Worm (Caenorhabditis elegans) whole organism, midembryonic: ENCODE measurements around the gene gldi-2.

Experiments used
- T22C8.4 ChIP-seq: fragments of 200-800 bp; sonication (Bioruptor generic); IDR thresholded peaks from 2 replicates; pipeline ENCODE4 v1.3.6; 2022; ENCODE audit warnings: missing genetic modification characterization, missing compliant biosample characterization
- cog-1 ChIP-seq: sonication (generic microtip); optimal IDR thresholded peaks from 2 replicates; lab custom pipeline; 2016; ENCODE audit warnings: missing genetic modification characterization, missing compliant biosample characterization
- flt-1 ChIP-seq: fragments of 200-800 bp; sonication (Bioruptor generic); IDR thresholded peaks from 2 replicates; pipeline ENCODE4 v1.3.6; 2022; ENCODE audit warnings: missing genetic modification characterization, missing compliant biosample characterization
- klf-2 ChIP-seq: fragments of 200-800 bp; sonication (Bioruptor generic); conservative IDR thresholded peaks from 2 replicates; pipeline ENCODE4 v1.3.6; 2022; ENCODE audit warnings: missing genetic modification reagents, missing genetic modification characterization, missing compliant biosample characterization
- med-1 ChIP-seq: sonication (generic microtip); optimal IDR thresholded peaks from 2 replicates; lab custom pipeline; 2017; ENCODE audit warnings: missing genetic modification characterization, mild to moderate bottlenecking, missing compliant biosample characterization, antibody characterized with exemption, missing genetic modification reagents; ENCODE audit not compliant: insufficient read depth
- ref-1 ChIP-seq: fragments of 200-800 bp; sonication (Bioruptor generic); conservative IDR thresholded peaks from 2 replicates; pipeline ENCODE4 v1.3.6; 2022; ENCODE audit warnings: missing genetic modification reagents, missing genetic modification characterization, missing compliant biosample characterization
- tab-1 ChIP-seq: fragments of 200-800 bp; sonication (Bioruptor generic); IDR thresholded peaks from 2 replicates; pipeline ENCODE4 v1.3.6; 2022; ENCODE audit warnings: missing genetic modification characterization, missing compliant biosample characterization
- ztf-23 ChIP-seq: fragments of 200-800 bp; sonication (Bioruptor generic); IDR thresholded peaks from 2 replicates; pipeline ENCODE4 v1.3.6; 2022; ENCODE audit warnings: missing genetic modification reagents, missing genetic modification characterization, missing compliant biosample characterization
- ztf-29 ChIP-seq: fragments of 200-800 bp; sonication (Bioruptor generic); IDR thresholded peaks from 2 replicates; pipeline ENCODE4 v1.3.6; 2022; ENCODE audit warnings: missing genetic modification reagents, missing genetic modification characterization, missing compliant biosample characterization

The gldi-2 gene

DNA sequence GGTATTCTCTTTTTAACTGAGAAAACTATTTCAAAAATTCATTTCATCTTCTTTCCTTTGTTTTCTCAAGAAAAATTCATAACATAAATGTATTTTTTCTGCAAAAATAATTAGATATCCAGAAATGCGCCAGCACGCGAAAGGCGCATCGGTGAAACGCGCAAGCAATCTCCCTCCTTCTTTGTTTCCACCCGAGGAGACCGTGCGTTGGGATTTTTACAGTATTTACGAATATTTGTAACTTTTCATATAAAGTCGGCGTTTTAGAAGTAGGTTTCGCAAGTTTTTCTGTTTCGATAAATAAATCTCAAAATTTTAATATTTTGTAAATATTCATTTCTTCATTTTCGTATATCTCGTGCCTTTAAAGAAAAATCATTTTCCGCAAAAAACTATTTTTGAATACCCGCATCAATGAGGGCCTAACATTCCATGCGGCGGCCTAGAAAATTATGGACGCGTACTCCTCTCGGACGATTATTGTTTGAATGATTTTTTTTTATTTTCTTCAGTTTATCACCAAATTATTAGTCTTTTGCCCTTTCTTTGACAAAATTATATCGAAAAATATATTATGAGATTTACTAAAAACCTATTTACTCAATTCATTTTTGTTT, 6.7 kb upstream of the gldi-2 start, which contains the start of gene ssup-72:
ssup-72 (plus strand) TSS at position 181 of the 617 bp plus-strand sequence.
- TF ChIP-seq ref-1 (GFP tag; lab: Robert Waterston, UW) (no peak), klf-2 (no peak), ztf-29 (GFP tag; lab: Robert Waterston, UW) (no peak), ztf-23 (GFP tag; lab: Robert Waterston, UW) (peak; percentile 67), cog-1 (tag; lab: Kevin White, UChicago) (no peak), tab-1 (GFP tag; lab: Robert Waterston, UW) (no peak), med-1 (GFP tag; lab: Kevin White, UChicago) (peak; percentile 6)

DNA sequence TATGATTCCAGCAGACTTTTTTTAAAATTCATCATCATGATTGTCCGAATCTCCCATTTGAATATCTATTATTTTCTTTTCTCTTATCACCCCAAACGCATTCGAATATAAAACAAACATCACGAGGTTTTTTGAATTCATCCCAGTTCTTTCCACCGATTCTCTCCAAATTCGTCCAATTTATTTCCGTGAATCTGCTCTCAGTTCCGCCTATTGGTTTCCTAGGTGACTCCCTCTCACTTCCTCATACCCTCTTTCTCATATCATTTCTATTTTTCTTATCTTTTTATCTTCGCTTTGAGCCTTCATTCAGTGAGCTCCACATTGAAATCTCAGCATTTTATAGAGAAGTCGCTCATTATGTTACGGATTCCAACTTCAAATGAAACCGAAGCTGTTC, 4.1 kb upstream of the gldi-2 start, which contains the start of gene T13C2.7:
T13C2.7 (plus strand) TSS at position 301 of the 400 bp plus-strand sequence.
- TF ChIP-seq med-1 (GFP tag; lab: Kevin White, UChicago) (no peak), cog-1 (tag; lab: Kevin White, UChicago) (no peak), ref-1 (GFP tag; lab: Robert Waterston, UW) (no peak), ztf-29 (GFP tag; lab: Robert Waterston, UW) (no peak), klf-2 (no peak), tab-1 (GFP tag; lab: Robert Waterston, UW) (no peak), flt-1 (GFP tag; lab: Robert Waterston, UW) (no peak), ztf-23 (GFP tag; lab: Robert Waterston, UW) (no peak), T22C8.4 (GFP tag; lab: Robert Waterston, UW) (no peak)

DNA sequence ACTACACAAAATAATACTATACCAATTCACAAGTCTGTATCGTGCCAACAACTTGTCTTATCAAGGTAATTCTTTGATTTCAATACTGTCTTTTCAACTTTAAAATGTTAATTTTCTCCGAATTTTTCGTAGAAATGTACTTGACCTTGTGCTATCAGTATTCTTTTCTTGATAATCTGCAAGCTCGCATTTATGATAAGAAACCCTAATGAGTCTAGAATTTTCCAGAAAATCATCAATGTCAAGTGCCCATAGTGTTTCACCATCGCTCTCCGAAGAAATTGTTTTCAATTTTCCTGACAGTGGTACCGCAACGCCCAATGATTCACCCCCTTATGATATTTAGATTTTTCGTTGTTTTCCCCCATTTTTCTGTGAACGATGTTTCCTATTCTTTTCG, 2.0 kb upstream of the gldi-2 start:
- no peak for TF ChIP-seq T22C8.4 (GFP tag; lab: Robert Waterston, UW)
- no peak for TF ChIP-seq flt-1 (GFP tag; lab: Robert Waterston, UW)
- no peak for TF ChIP-seq tab-1 (GFP tag; lab: Robert Waterston, UW)
- no peak for TF ChIP-seq ztf-23 (GFP tag; lab: Robert Waterston, UW)
- no peak for TF ChIP-seq ref-1 (GFP tag; lab: Robert Waterston, UW)
- TF ChIP-seq klf-2: no peak
- TF ChIP-seq ztf-29 (GFP tag; lab: Robert Waterston, UW): no peak
- no peak for TF ChIP-seq med-1 (GFP tag; lab: Kevin White, UChicago)
- no peak for TF ChIP-seq cog-1 (tag; lab: Kevin White, UChicago)

DNA sequence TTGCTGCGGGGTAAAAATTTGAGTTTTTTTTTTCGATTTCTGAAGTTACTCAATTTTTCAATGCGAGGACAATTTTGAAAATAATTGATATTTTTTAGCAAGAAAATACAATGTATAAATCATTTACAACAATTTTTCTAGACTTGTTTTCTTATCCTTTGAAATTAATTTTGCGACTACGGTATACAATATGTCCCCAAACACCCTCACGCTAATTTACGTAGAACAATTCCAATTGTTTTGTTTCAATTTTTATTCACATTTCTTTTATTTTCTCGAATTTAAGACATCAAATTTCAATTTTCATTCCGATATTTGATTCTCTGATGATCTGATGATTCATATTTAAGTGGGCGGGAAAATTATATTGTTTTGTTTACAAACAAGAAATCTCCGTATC, 1.2 kb upstream of the gldi-2 start:
- TF ChIP-seq ztf-23 (GFP tag; lab: Robert Waterston, UW) (no peak), ref-1 (GFP tag; lab: Robert Waterston, UW) (no peak), tab-1 (GFP tag; lab: Robert Waterston, UW) (no peak), klf-2 (no peak), T22C8.4 (GFP tag; lab: Robert Waterston, UW) (no peak), ztf-29 (GFP tag; lab: Robert Waterston, UW) (no peak), med-1 (GFP tag; lab: Kevin White, UChicago) (no peak), cog-1 (tag; lab: Kevin White, UChicago) (no peak), flt-1 (GFP tag; lab: Robert Waterston, UW) (no peak)

DNA sequence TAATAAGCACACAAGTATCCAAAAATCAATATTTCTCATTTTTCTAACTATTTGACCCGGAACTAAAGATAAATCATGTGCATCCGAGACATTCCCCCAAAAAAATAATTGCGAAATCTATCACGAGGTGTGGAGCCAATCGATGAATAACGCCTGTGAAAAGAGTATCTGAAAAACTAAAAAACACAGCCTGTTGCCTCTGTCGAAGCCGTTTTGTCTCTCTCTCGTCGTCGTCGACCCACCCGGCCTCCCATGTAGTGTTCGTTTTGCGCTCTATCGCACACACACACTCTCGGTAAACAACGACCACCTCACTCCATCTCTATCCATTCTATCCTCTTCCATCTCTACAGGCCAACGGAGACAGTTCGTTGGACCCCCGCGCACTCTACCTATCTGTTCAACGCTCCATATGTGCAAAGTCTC, 476 bp upstream of the gldi-2 start:
- no peak for TF ChIP-seq cog-1 (tag; lab: Kevin White, UChicago)
- TF ChIP-seq ztf-23 (GFP tag; lab: Robert Waterston, UW): no peak
- TF ChIP-seq ztf-29 (GFP tag; lab: Robert Waterston, UW): no peak
- TF ChIP-seq tab-1 (GFP tag; lab: Robert Waterston, UW): no peak
- TF ChIP-seq T22C8.4 (GFP tag; lab: Robert Waterston, UW): no peak
- no peak for TF ChIP-seq flt-1 (GFP tag; lab: Robert Waterston, UW)
- TF ChIP-seq ref-1 (GFP tag; lab: Robert Waterston, UW): no peak
- TF ChIP-seq klf-2: no peak
- TF ChIP-seq med-1 (GFP tag; lab: Kevin White, UChicago): no peak

DNA sequence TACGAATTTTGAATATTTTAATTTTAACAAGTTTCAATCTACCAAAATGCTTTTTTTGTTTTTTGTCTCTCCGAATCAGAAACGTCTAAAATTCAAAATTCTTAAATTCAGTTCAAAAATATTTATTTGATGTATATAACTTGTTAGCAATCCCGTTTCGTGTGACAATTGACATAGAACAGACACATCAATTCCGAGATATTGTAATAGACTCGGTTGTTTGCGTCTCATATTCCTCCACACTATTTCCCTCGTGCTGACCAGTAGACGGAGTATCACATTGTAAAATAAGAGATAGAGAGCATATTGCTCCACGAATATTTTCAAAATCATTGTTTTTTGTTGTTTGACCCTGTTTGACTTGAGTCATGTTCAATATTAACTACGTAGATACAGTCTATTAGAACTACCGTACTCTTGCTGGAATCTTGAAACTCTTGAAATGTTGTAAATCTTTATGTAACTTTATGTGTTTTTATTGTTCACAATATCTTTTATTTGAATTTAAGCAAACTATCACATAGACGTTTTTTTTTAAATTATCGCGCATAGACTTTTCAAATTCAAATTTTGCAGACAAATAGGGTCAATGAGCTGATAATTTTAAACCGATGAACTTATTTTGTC, 5.6 kb downstream of the gldi-2 start, which contains the start of gene T13C2.3:
T13C2.3 (plus strand) TSS at position 577 of the 627 bp plus-strand sequence.
- TF ChIP-seq T22C8.4 (GFP tag; lab: Robert Waterston, UW): no peak
- TF ChIP-seq tab-1 (GFP tag; lab: Robert Waterston, UW): no peak
- no peak for TF ChIP-seq cog-1 (tag; lab: Kevin White, UChicago)
- no peak for TF ChIP-seq flt-1 (GFP tag; lab: Robert Waterston, UW)
- no peak for TF ChIP-seq ztf-23 (GFP tag; lab: Robert Waterston, UW)
- no peak for TF ChIP-seq ztf-29 (GFP tag; lab: Robert Waterston, UW)
- no peak for TF ChIP-seq ref-1 (GFP tag; lab: Robert Waterston, UW)
- TF ChIP-seq klf-2: no peak
- TF ChIP-seq med-1 (GFP tag; lab: Kevin White, UChicago): no peak

DNA sequence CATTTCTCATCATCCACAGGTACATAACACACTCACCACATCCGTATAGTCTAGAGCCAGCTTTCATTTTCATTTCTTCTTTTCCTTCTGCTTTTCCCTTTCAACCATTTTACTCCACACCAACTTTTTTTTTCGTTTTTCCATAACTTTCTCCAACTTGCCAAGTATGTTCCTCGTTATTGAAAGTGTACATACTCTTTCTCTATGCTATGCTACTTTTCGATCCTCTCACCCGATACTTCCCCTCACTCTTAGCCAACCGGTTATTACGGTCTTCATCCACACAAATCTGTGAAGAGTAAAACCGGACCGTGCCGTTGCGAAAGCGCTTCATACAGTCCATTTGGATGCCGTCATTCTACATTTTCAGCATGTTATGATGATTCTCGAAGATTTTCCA, 8.7 kb downstream of the gldi-2 start, which contains the start of gene T13C2.2:
T13C2.2 (plus strand) TSS at position 301 of the 400 bp plus-strand sequence.
- TF ChIP-seq med-1 (GFP tag; lab: Kevin White, UChicago): no peak
- no peak for TF ChIP-seq cog-1 (tag; lab: Kevin White, UChicago)
- no peak for TF ChIP-seq T22C8.4 (GFP tag; lab: Robert Waterston, UW)
- no peak for TF ChIP-seq flt-1 (GFP tag; lab: Robert Waterston, UW)
- TF ChIP-seq klf-2: no peak
- no peak for TF ChIP-seq tab-1 (GFP tag; lab: Robert Waterston, UW)
- TF ChIP-seq ztf-29 (GFP tag; lab: Robert Waterston, UW): no peak
- TF ChIP-seq ztf-23 (GFP tag; lab: Robert Waterston, UW): no peak
- TF ChIP-seq ref-1 (GFP tag; lab: Robert Waterston, UW): no peak

DNA sequence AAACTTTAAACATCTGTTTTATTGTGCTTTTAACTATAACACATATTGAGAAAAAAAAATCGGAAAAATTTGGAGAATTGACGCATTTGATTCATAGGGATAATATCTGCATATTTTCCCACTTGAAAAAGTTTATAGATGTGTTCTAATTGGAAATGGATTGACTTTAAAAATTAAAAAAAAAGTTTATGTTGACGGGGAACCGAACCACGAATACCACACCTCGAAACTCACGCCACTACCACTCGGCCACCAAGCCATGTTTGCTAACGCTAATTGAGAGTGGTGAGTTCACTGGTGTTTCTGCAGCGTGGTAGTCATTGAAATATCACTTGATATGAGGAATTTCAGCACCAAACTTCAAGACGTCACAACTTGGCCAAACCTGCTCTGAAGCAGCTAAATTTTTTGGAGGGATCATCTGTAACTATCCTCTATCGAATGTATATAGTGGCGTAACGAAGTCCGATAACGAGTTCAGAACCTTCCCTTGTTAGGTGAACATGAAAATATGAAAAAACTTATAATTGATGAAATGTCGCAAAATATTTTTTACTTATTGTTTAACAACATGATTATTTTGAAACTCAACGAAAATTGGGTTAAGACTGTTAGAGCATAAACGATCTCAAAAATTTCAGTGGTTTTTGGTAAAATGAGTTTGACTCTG, 14.7 kb downstream of the gldi-2 start:
- TF ChIP-seq flt-1 (GFP tag; lab: Robert Waterston, UW): peak; percentile 42; the same call in 1 of the 2 replicates
